Fruit fly (Drosophila melanogaster) whole organism, embryonic: ENCODE results near the gene Myo28B1.

ENCODE experiments used
- Adf1 ChIP-seq: fragments of 200-800 bp; sonication (Bioruptor generic); IDR thresholded peaks from 2 replicates; pipeline ENCODE4 v1.3.6; 2022; ENCODE audit warnings: missing biosample characterization, missing genetic modification characterization
- Asciz ChIP-seq: fragments of 200-800 bp; sonication (Bioruptor generic); optimal IDR thresholded peaks from 2 replicates; lab custom pipeline; 2017; ENCODE audit warnings: missing biosample characterization, mild to moderate bottlenecking, missing genetic modification characterization, missing genetic modification reagents
- BtbVII ChIP-seq: fragments of 200-800 bp; sonication (Bioruptor generic); optimal IDR thresholded peaks from 3 replicates; lab custom pipeline; 2017; ENCODE audit warnings: missing biosample characterization, mild to moderate bottlenecking, missing genetic modification characterization
- Bteb2 ChIP-seq: fragments of 200-800 bp; sonication (Bioruptor generic); optimal IDR thresholded peaks from 2 replicates; lab custom pipeline; 2016; ENCODE audit warnings: missing biosample characterization, missing genetic modification characterization
- CG11560 ChIP-seq: fragments of 200-800 bp; sonication (Bioruptor generic); IDR thresholded peaks from 3 replicates; pipeline ENCODE4 v1.3.6; 2022; ENCODE audit warnings: missing biosample characterization, missing genetic modification characterization
- CG11696 ChIP-seq: fragments of 200-800 bp; sonication (Bioruptor generic); IDR thresholded peaks from 2 replicates; pipeline ENCODE4 v1.3.6; 2022; ENCODE audit warnings: missing biosample characterization, missing genetic modification characterization
- CG1603 ChIP-seq: fragments of 200-800 bp; sonication (Bioruptor generic); optimal IDR thresholded peaks from 2 replicates; lab custom pipeline; 2019; ENCODE audit warnings: missing biosample characterization, mild to moderate bottlenecking, missing genetic modification characterization, moderate library complexity
- CG17186 ChIP-seq: fragments of 200-800 bp; sonication (Bioruptor generic); optimal IDR thresholded peaks from 3 replicates; lab custom pipeline; 2017; ENCODE audit warnings: missing biosample characterization, missing genetic modification reagents, missing genetic modification characterization
- CG17361 ChIP-seq: fragments of 200-800 bp; sonication (Bioruptor generic); IDR thresholded peaks from 3 replicates; pipeline ENCODE4 v1.3.6; 2022; ENCODE audit warnings: missing biosample characterization, missing genetic modification characterization
- CG18599 ChIP-seq: fragments of 200-800 bp; sonication (Bioruptor generic); optimal IDR thresholded peaks from 3 replicates; lab custom pipeline; 2017; ENCODE audit warnings: missing biosample characterization, missing genetic modification characterization, mild to moderate bottlenecking, moderate library complexity, missing genetic modification reagents
- CG32767 ChIP-seq: fragments of 200-800 bp; sonication (Bioruptor generic); IDR thresholded peaks from 2 replicates; pipeline ENCODE4 v1.3.6; 2022; ENCODE audit warnings: missing biosample characterization, missing genetic modification characterization
- CG34422 ChIP-seq: fragments of 200-800 bp; sonication (Bioruptor generic); IDR thresholded peaks from 3 replicates; pipeline ENCODE4 v1.3.6; 2022; ENCODE audit warnings: missing biosample characterization, missing genetic modification characterization
- CG3847 ChIP-seq: fragments of 200-800 bp; sonication (Bioruptor generic); IDR thresholded peaks from 2 replicates; pipeline ENCODE4 v1.3.6; 2022; ENCODE audit warnings: missing biosample characterization, missing genetic modification characterization
- CG4617 ChIP-seq: fragments of 200-800 bp; sonication (Bioruptor generic); optimal IDR thresholded peaks from 3 replicates; lab custom pipeline; 2016; ENCODE audit warnings: missing biosample characterization, missing genetic modification characterization, borderline replicate concordance
- CG5245 ChIP-seq: fragments of 200-800 bp; sonication (Bioruptor generic); optimal IDR thresholded peaks from 3 replicates; lab custom pipeline; 2016; ENCODE audit warnings: missing biosample characterization, missing genetic modification characterization
- CG6813 ChIP-seq: fragments of 200-800 bp; sonication (Bioruptor generic); optimal IDR thresholded peaks from 2 replicates; lab custom pipeline; 2017; ENCODE audit warnings: missing biosample characterization, missing genetic modification characterization, mild to moderate bottlenecking, moderate library complexity, missing genetic modification reagents
- CG8281 ChIP-seq: fragments of 200-800 bp; sonication (Bioruptor generic); optimal IDR thresholded peaks from 2 replicates; lab custom pipeline; 2018; ENCODE audit warnings: missing biosample characterization, mild to moderate bottlenecking, missing genetic modification characterization, moderate library complexity
- CG9437 ChIP-seq: fragments of 200-800 bp; sonication (Bioruptor generic); optimal IDR thresholded peaks from 2 replicates; lab custom pipeline; 2018; ENCODE audit warnings: missing biosample characterization, mild to moderate bottlenecking, missing genetic modification characterization
- CG9727 ChIP-seq: fragments of 200-800 bp; sonication (Bioruptor generic); optimal IDR thresholded peaks from 3 replicates; lab custom pipeline; 2017; ENCODE audit warnings: missing biosample characterization, mild to moderate bottlenecking, missing genetic modification characterization
- Dek ChIP-seq: fragments of 200-800 bp; sonication (Bioruptor generic); optimal IDR thresholded peaks from 3 replicates; lab custom pipeline; 2019; ENCODE audit warnings: missing biosample characterization, mild to moderate bottlenecking, missing genetic modification characterization, moderate library complexity
- Dfd ChIP-seq, 2 experiments: fragments of >200 bp; optimal IDR thresholded peaks; 2 replicates each; lab custom pipeline; 2017; ENCODE audit warnings: missing biosample characterization in 2 of 2, missing genetic modification characterization in 2 of 2
- Doc3 ChIP-seq: fragments of 200-800 bp; sonication (Bioruptor generic); IDR thresholded peaks from 3 replicates; pipeline ENCODE4 v1.3.6; 2022; ENCODE audit warnings: missing biosample characterization, missing genetic modification characterization; ENCODE audit not compliant: partially characterized antibody
- Drgx ChIP-seq: fragments of 200-800 bp; sonication (Bioruptor generic); IDR thresholded peaks from 2 replicates; pipeline ENCODE4 v1.3.6; 2022; ENCODE audit warnings: missing biosample characterization, missing genetic modification characterization
- Ets65A ChIP-seq: fragments of 200-800 bp; sonication (Bioruptor generic); peaks from one replicate; lab custom pipeline; 2016; ENCODE audit warnings: missing biosample characterization, missing genetic modification characterization
- Fer2 ChIP-seq: fragments of 200-800 bp; sonication (Bioruptor generic); optimal IDR thresholded peaks from 2 replicates; lab custom pipeline; 2018; ENCODE audit warnings: missing biosample characterization, mild to moderate bottlenecking, missing genetic modification characterization, moderate library complexity
- Fer3 ChIP-seq: fragments of 200-800 bp; sonication (Bioruptor generic); optimal IDR thresholded peaks from 2 replicates; lab custom pipeline; 2018; ENCODE audit warnings: missing biosample characterization, mild to moderate bottlenecking, missing genetic modification characterization, moderate library complexity
- Gsc ChIP-seq: fragments of 200-800 bp; sonication (Bioruptor generic); IDR thresholded peaks from 2 replicates; pipeline ENCODE4 v1.3.6; 2022; ENCODE audit warnings: missing biosample characterization, missing genetic modification characterization
- Gug ChIP-seq: fragments of 200-800 bp; sonication (Bioruptor generic); IDR thresholded peaks from 4 replicates; pipeline ENCODE4 v1.3.6; 2022; ENCODE audit warnings: missing biosample characterization, missing genetic modification characterization
- Hr39 ChIP-seq: fragments of >200 bp; optimal IDR thresholded peaks from 2 replicates; lab custom pipeline; 2017
- Lhr ChIP-seq: fragments of 200-800 bp; sonication (Bioruptor generic); optimal IDR thresholded peaks from 3 replicates; lab custom pipeline; 2017; ENCODE audit warnings: mild to moderate bottlenecking, missing biosample characterization, missing genetic modification reagents, missing genetic modification characterization
- NC2α ChIP-seq: fragments of 200-800 bp; sonication (Bioruptor generic); optimal IDR thresholded peaks from 2 replicates; lab custom pipeline; 2016; ENCODE audit warnings: missing biosample characterization, missing genetic modification characterization
- NfI ChIP-seq: fragments of 200-800 bp; sonication (Bioruptor generic); optimal IDR thresholded peaks from 3 replicates; lab custom pipeline; 2018; ENCODE audit warnings: missing biosample characterization, mild to moderate bottlenecking, missing genetic modification characterization, moderate library complexity
- Opbp ChIP-seq: fragments of 200-800 bp; sonication (Bioruptor generic); IDR thresholded peaks from 3 replicates; pipeline ENCODE4 v1.3.6; 2022; ENCODE audit warnings: missing biosample characterization, missing genetic modification characterization; ENCODE audit not compliant: partially characterized antibody
- Ravus ChIP-seq: fragments of 200-800 bp; sonication (Bioruptor generic); IDR thresholded peaks from 2 replicates; pipeline ENCODE4 v1.3.6; 2022; ENCODE audit warnings: missing biosample characterization, missing genetic modification characterization
- Sry-δ ChIP-seq: fragments of 200-800 bp; sonication (Bioruptor generic); optimal IDR thresholded peaks from 2 replicates; lab custom pipeline; 2016; ENCODE audit warnings: missing biosample characterization, missing genetic modification characterization
- Ssrp ChIP-seq: fragments of 200-800 bp; sonication (Bioruptor generic); optimal IDR thresholded peaks from 2 replicates; lab custom pipeline; 2018; ENCODE audit warnings: missing biosample characterization, mild to moderate bottlenecking, missing genetic modification characterization, moderate library complexity
- Taf1 ChIP-seq: fragments of 200-800 bp; sonication (Bioruptor generic); IDR thresholded peaks from 2 replicates; pipeline ENCODE4 v1.3.6; 2022; ENCODE audit warnings: missing biosample characterization, missing genetic modification characterization
- ase ChIP-seq: fragments of 200-800 bp; sonication (Bioruptor generic); IDR thresholded peaks from 3 replicates; pipeline ENCODE4 v1.3.6; 2022; ENCODE audit warnings: missing biosample characterization, missing genetic modification characterization
- bigmax ChIP-seq: fragments of 200-800 bp; sonication (Bioruptor generic); optimal IDR thresholded peaks from 2 replicates; lab custom pipeline; 2018; ENCODE audit warnings: missing biosample characterization, mild to moderate bottlenecking, missing genetic modification characterization
- bowl ChIP-seq: fragments of 200-800 bp; sonication (Bioruptor generic); IDR thresholded peaks from 2 replicates; pipeline ENCODE4 v1.3.6; 2022; ENCODE audit warnings: missing biosample characterization, missing genetic modification characterization
- bsh ChIP-seq, 2 experiments: fragments of 200-800 bp; sonication (Bioruptor generic); optimal IDR thresholded peaks; 2 replicates each; lab custom pipeline; 2017 to 2018; ENCODE audit warnings: mild to moderate bottlenecking in 2 of 2, missing biosample characterization in 2 of 2, missing genetic modification characterization in 2 of 2, moderate library complexity in 1 of 2
- crol ChIP-seq: fragments of 200-800 bp; sonication (Bioruptor generic); IDR thresholded peaks from 2 replicates; pipeline ENCODE4 v1.3.6; 2022; ENCODE audit warnings: missing biosample characterization, missing genetic modification characterization
- dm ChIP-seq: fragments of 200-800 bp; sonication (Bioruptor generic); optimal IDR thresholded peaks from 3 replicates; lab custom pipeline; 2016; ENCODE audit warnings: missing biosample characterization, missing genetic modification characterization
- ewg ChIP-seq: fragments of 200-800 bp; sonication (Bioruptor generic); optimal IDR thresholded peaks from 3 replicates; lab custom pipeline; 2017; ENCODE audit warnings: mild to moderate bottlenecking, missing biosample characterization, missing genetic modification reagents, missing genetic modification characterization
- hkb ChIP-seq, 2 experiments: fragments of 200-800 bp in 1 of 2; fragments of >200 bp in 1 of 2; sonication (Bioruptor generic) in 1 of 2; IDR thresholded peaks in 1 of 2; optimal IDR thresholded peaks in 1 of 2; 2 replicates each; pipeline versions ENCODE4 v1.3.6 to Lab custom; 2017 to 2022; ENCODE audit warnings: missing biosample characterization in 1 of 2, missing genetic modification characterization in 1 of 2
- kah ChIP-seq: fragments of 200-800 bp; sonication (Bioruptor generic); optimal IDR thresholded peaks from 2 replicates; lab custom pipeline; 2018; ENCODE audit warnings: missing biosample characterization, mild to moderate bottlenecking, missing genetic modification characterization
- odd ChIP-seq: fragments of 200-800 bp; sonication (Bioruptor generic); optimal IDR thresholded peaks from 2 replicates; lab custom pipeline; 2017; ENCODE audit warnings: missing biosample characterization, mild to moderate bottlenecking, missing genetic modification characterization
- onecut ChIP-seq: fragments of 200-800 bp; sonication (Bioruptor generic); IDR thresholded peaks from 2 replicates; pipeline ENCODE4 v1.3.6; 2022; ENCODE audit warnings: missing biosample characterization, missing genetic modification characterization
- slou ChIP-seq: fragments of 200-800 bp; sonication (Bioruptor generic); optimal IDR thresholded peaks from 3 replicates; lab custom pipeline; 2016; ENCODE audit warnings: missing biosample characterization, missing genetic modification characterization
- so ChIP-seq: fragments of 200-800 bp; sonication (Bioruptor generic); IDR thresholded peaks from 3 replicates; pipeline ENCODE4 v1.3.6; 2022; ENCODE audit warnings: missing biosample characterization, missing genetic modification characterization
- zf30C ChIP-seq: fragments of 200-800 bp; sonication (Bioruptor generic); optimal IDR thresholded peaks from 3 replicates; lab custom pipeline; 2018; ENCODE audit warnings: missing biosample characterization, mild to moderate bottlenecking, missing genetic modification characterization

Myo28B1 gene

DNA sequence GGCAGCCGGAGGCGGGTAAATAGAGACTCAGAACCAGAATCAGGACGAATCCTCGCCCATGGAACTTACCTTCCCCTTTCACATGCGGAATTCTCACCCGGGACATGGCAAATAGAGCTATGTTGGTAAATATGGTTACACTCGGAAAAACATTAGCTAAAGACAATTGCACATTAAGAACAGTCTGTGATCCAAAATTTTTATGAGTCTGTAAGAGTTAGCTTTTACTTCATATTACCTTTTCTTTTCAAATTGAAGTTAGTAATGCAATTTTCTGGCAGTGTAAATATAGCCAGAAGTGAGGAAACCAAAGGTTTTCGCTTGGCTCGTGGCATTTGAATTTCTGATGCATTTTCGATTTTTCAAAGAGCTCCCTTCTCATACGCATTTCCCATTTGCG is 30.7 kb upstream of the Myo28B1 start (continued):
- TF ChIP-seq onecut (GFP tag; lab: Robert Waterston, UW) (no peak), slou (GFP tag; lab: Kevin White, UChicago) (no peak), CG32767 (no peak), CG5245 (GFP tag; lab: Kevin White, UChicago) (peak; percentile 28), Taf1 (GFP tag; lab: Robert Waterston, UW) (no peak), Doc3 (no peak), bigmax (GFP tag; lab: Kevin White, UChicago) (no peak), Sry-δ (GFP tag; lab: Kevin White, UChicago) (peak; percentile 4), zf30C (GFP tag; lab: Kevin White, UChicago) (peak; percentile 38), Fer2 (tag; lab: Kevin White, UChicago) (no peak), odd (GFP tag; lab: Kevin White, UChicago) (no peak), Drgx (GFP tag; lab: Robert Waterston, UW) (peak; percentile 60), NfI (no peak), Fer3 (tag; lab: Kevin White, UChicago) (peak; percentile 21), CG4617 (GFP tag; lab: Kevin White, UChicago) (no peak), ewg (GFP tag; lab: Kevin White, UChicago) (peak; percentile 9), kah (GFP tag; lab: Kevin White, UChicago) (no peak), CG1603 (tag; lab: Kevin White, UChicago) (peak; percentile 51), crol (GFP tag; lab: Robert Waterston, UW) (no peak), Lhr (GFP tag; lab: Kevin White, UChicago) (no peak), CG3847 (GFP tag; lab: Robert Waterston, UW) (no peak), CG17186 (GFP tag; lab: Kevin White, UChicago) (no peak), Dfd (GFP tag; optimal IDR thresholded peaks at IDR 0.05; lab: Kevin White, UChicago) (no peak), CG17361 (GFP tag; lab: Robert Waterston, UW) (peak; percentile 68), CG34422 (GFP tag; lab: Robert Waterston, UW) (peak; percentile 45; the same call in 2 of the 3 replicates), Ets65A (no peak), CG8281 (tag; lab: Kevin White, UChicago) (no peak), NC2α (GFP tag; lab: Kevin White, UChicago) (no peak), so (GFP tag; lab: Robert Waterston, UW) (no peak), Bteb2 (GFP tag; lab: Kevin White, UChicago) (no peak), dm (no peak), Opbp (GFP tag; lab: Robert Waterston, UW) (no peak), BtbVII (peak; percentile 7), CG6813 (GFP tag; lab: Kevin White, UChicago) (peak; percentile 32), CG11696 (GFP tag; lab: Robert Waterston, UW) (0 out of 2 replicates have a peak, but pooled peaks have one; percentile 27), Hr39 (no peak), ase (peak; percentile 68; the same call in 2 of the 3 replicates), Gug (peak; percentile 15; the same call in 1 of the 4 replicates), Adf1 (GFP tag; lab: Robert Waterston, UW) (no peak), Ravus (no peak), Gsc (GFP tag; lab: Robert Waterston, UW) (no peak; the same call in 1 of the 2 replicates), Dek (tag; lab: Kevin White, UChicago) (no peak), Asciz (GFP tag; lab: Kevin White, UChicago) (peak; percentile 48), hkb (optimal IDR thresholded peaks at IDR 0.05; lab: Kevin White, UChicago) (no peak), hkb (GFP tag; IDR thresholded peaks at IDR 0.05; lab: Robert Waterston, UW) (peak; percentile 40; the same call in 1 of the 2 replicates), Ssrp (tag; lab: Kevin White, UChicago) (peak; percentile 7), CG18599 (peak; percentile 57), bsh (GFP tag; optimal IDR thresholded peaks at IDR 0.05; lab: Kevin White, UChicago) (peak in 1 of 2 experiments; percentile 61), CG11560 (tag; lab: Robert Waterston, UW) (no peak), CG9437 (GFP tag; lab: Kevin White, UChicago) (no peak), CG9727 (GFP tag; lab: Kevin White, UChicago) (peak; percentile 67), bowl (GFP tag; lab: Robert Waterston, UW) (no peak)
